Worm (Caenorhabditis elegans) whole organism, L4 larva: ENCODE data around the gene srlf-18.

Source experiments
- F10B5.3 ChIP-seq: sonication (generic microtip); optimal IDR thresholded peaks from 2 replicates; lab custom pipeline; 2016; ENCODE audit warnings: mild to moderate bottlenecking, missing genetic modification characterization, missing compliant biosample characterization
- F26F4.8 ChIP-seq: fragments of 200-800 bp; sonication (Bioruptor generic); conservative IDR thresholded peaks from 2 replicates; pipeline ENCODE4 v1.3.6; 2022; ENCODE audit warnings: missing genetic modification characterization, missing compliant biosample characterization
- F49E8.2 ChIP-seq: sonication (generic microtip); optimal IDR thresholded peaks from 2 replicates; lab custom pipeline; 2016; ENCODE audit warnings: missing compliant biosample characterization, mild to moderate bottlenecking, missing genetic modification characterization, borderline replicate concordance
- R02D3.7 ChIP-seq: fragments of 150-350 bp; sonication (generic microtip); optimal IDR thresholded peaks from 3 replicates; lab custom pipeline; 2014; ENCODE audit warnings: missing biosample characterization, missing genetic modification characterization
- Y48G9A.11 ChIP-seq: fragments of 200-800 bp; sonication (Bioruptor generic); IDR thresholded peaks from 2 replicates; pipeline ENCODE4 v1.3.6; 2022; ENCODE audit warnings: missing genetic modification reagents, missing genetic modification characterization, missing compliant biosample characterization
- Y5F2A.4 ChIP-seq: fragments of 200-800 bp; sonication (Bioruptor generic); optimal IDR thresholded peaks from 2 replicates; lab custom pipeline; 2018; ENCODE audit warnings: mild to moderate bottlenecking, missing genetic modification characterization, missing compliant biosample characterization
- ZK337.2 ChIP-seq: fragments of 200-800 bp; sonication (Bioruptor generic); IDR thresholded peaks from 2 replicates; pipeline ENCODE4 v1.3.6; 2022; ENCODE audit warnings: missing genetic modification reagents, missing genetic modification characterization, missing compliant biosample characterization
- aha-1 ChIP-seq: fragments of 150-350 bp; peaks from one replicate; lab custom pipeline; 2014; ENCODE audit warnings: missing biosample characterization, missing genetic modification characterization
- aly-2 ChIP-seq: sonication (generic microtip); optimal IDR thresholded peaks from 2 replicates; lab custom pipeline; 2018; ENCODE audit warnings: missing biosample characterization, missing genetic modification characterization
- attf-4 ChIP-seq: sonication (generic microtip); optimal IDR thresholded peaks from 3 replicates; lab custom pipeline; 2017; ENCODE audit warnings: missing biosample characterization, missing genetic modification characterization
- ceh-32 ChIP-seq: sonication (generic microtip); optimal IDR thresholded peaks from 2 replicates; lab custom pipeline; 2016; ENCODE audit warnings: mild to moderate bottlenecking, missing genetic modification characterization, missing compliant biosample characterization; ENCODE audit not compliant: poor library complexity
- ceh-44 ChIP-seq: fragments of 200-800 bp; sonication (Bioruptor generic); IDR thresholded peaks from 2 replicates; pipeline ENCODE4 v1.3.6; 2022; ENCODE audit warnings: missing genetic modification reagents, missing genetic modification characterization, missing compliant biosample characterization
- ces-1 ChIP-seq: fragments of 150-350 bp; sonication (generic microtip); optimal IDR thresholded peaks from 4 replicates; lab custom pipeline; 2014; ENCODE audit warnings: missing biosample characterization, missing genetic modification reagents, missing genetic modification characterization
- dmd-6 ChIP-seq: fragments of 200-800 bp; sonication (Bioruptor generic); IDR thresholded peaks from 2 replicates; pipeline ENCODE4 v1.3.6; 2022; ENCODE audit warnings: missing genetic modification reagents, missing genetic modification characterization, missing compliant biosample characterization
- dmd-8 ChIP-seq: fragments of 200-800 bp; sonication (Bioruptor generic); IDR thresholded peaks from 2 replicates; pipeline ENCODE4 v1.3.6; 2022; ENCODE audit warnings: missing genetic modification characterization, missing compliant biosample characterization
- dmd-9 ChIP-seq: fragments of 200-800 bp; sonication (Bioruptor generic); IDR thresholded peaks from 2 replicates; pipeline ENCODE4 v1.3.6; 2022; ENCODE audit warnings: missing genetic modification reagents, missing genetic modification characterization, missing compliant biosample characterization
- gei-8 ChIP-seq: fragments of 200-800 bp; sonication (Bioruptor generic); optimal IDR thresholded peaks from 2 replicates; lab custom pipeline; 2018; ENCODE audit warnings: mild to moderate bottlenecking, missing genetic modification characterization, missing compliant biosample characterization
- hif-1 ChIP-seq, 2 experiments: sonication (generic microtip); optimal IDR thresholded peaks; 2 replicates each; lab custom pipeline; 2016 to 2017; ENCODE audit warnings: missing compliant biosample characterization in 2 of 2, missing genetic modification characterization in 2 of 2, missing genetic modification reagents in 2 of 2, missing genotype in 2 of 2, mild to moderate bottlenecking in 1 of 2
- hlh-30 ChIP-seq: sonication (generic microtip); optimal IDR thresholded peaks from 2 replicates; lab custom pipeline; 2017; ENCODE audit warnings: antibody characterized with exemption, mild to moderate bottlenecking, missing genetic modification characterization, missing compliant biosample characterization; ENCODE audit not compliant: insufficient read depth
- hmg-1.1 ChIP-seq: fragments of 200-800 bp; sonication (Bioruptor generic); IDR thresholded peaks from 2 replicates; pipeline ENCODE4 v1.3.6; 2022; ENCODE audit warnings: missing genetic modification reagents, missing genetic modification characterization, missing compliant biosample characterization
- jun-1 ChIP-seq: fragments of 150-350 bp; optimal IDR thresholded peaks from 2 replicates; lab custom pipeline; 2014; ENCODE audit warnings: missing biosample characterization, missing genetic modification reagents, missing genetic modification characterization
- lim-7 ChIP-seq: fragments of 200-800 bp; sonication (Bioruptor generic); IDR thresholded peaks from 2 replicates; pipeline ENCODE4 v1.3.6; 2022; ENCODE audit warnings: missing genetic modification characterization, missing compliant biosample characterization
- lin-1 ChIP-seq: fragments of 200-800 bp; sonication (Bioruptor generic); IDR thresholded peaks from 2 replicates; pipeline ENCODE4 v1.3.6; 2022; ENCODE audit warnings: missing genetic modification reagents, missing genetic modification characterization, missing compliant biosample characterization
- lin-38 ChIP-seq: fragments of 200-800 bp; sonication (Bioruptor generic); IDR thresholded peaks from 2 replicates; pipeline ENCODE4 v1.3.6; 2022; ENCODE audit warnings: missing genetic modification reagents, missing genetic modification characterization, missing compliant biosample characterization
- lsy-2 ChIP-seq, 2 experiments: fragments of 150-350 bp in 1 of 2; sonication (generic microtip) in 1 of 2; optimal IDR thresholded peaks; 2 replicates each; lab custom pipeline; 2014 to 2017; ENCODE audit warnings: missing biosample characterization in 2 of 2, missing genetic modification characterization in 2 of 2
- madf-5 ChIP-seq, 2 experiments: fragments of 200-800 bp; sonication (Bioruptor generic); IDR thresholded peaks; 2 replicates each; pipeline ENCODE4 v1.3.6; 2022; ENCODE audit warnings: missing compliant biosample characterization in 2 of 2, missing genetic modification characterization in 2 of 2
- madf-9 ChIP-seq: fragments of 200-800 bp; sonication (Bioruptor generic); conservative IDR thresholded peaks from 2 replicates; pipeline ENCODE4 v1.3.6; 2022; ENCODE audit warnings: missing genetic modification reagents, missing genetic modification characterization, missing compliant biosample characterization
- mdt-29 ChIP-seq: fragments of 200-800 bp; sonication (Bioruptor generic); IDR thresholded peaks from 2 replicates; pipeline ENCODE4 v1.3.6; 2022; ENCODE audit warnings: missing genetic modification reagents, missing genetic modification characterization, missing compliant biosample characterization
- mxl-2 ChIP-seq: fragments of 200-800 bp; sonication (Bioruptor generic); conservative IDR thresholded peaks from 2 replicates; pipeline ENCODE4 v1.3.6; 2022; ENCODE audit warnings: missing genetic modification reagents, missing genetic modification characterization, missing compliant biosample characterization
- mxl-3 ChIP-seq: fragments of 200-800 bp; sonication (Bioruptor generic); optimal IDR thresholded peaks from 2 replicates; lab custom pipeline; 2018; ENCODE audit warnings: mild to moderate bottlenecking, missing genetic modification characterization, missing compliant biosample characterization
- nhr-10 ChIP-seq: fragments of 150-350 bp; optimal IDR thresholded peaks from 2 replicates; lab custom pipeline; 2014; ENCODE audit warnings: missing biosample characterization, missing genetic modification characterization
- nhr-102 ChIP-seq: sonication (generic microtip); optimal IDR thresholded peaks from 2 replicates; lab custom pipeline; 2016; ENCODE audit warnings: mild to moderate bottlenecking, missing genetic modification characterization, moderate library complexity, missing compliant biosample characterization
- nhr-11 ChIP-seq: fragments of 150-350 bp; optimal IDR thresholded peaks from 2 replicates; lab custom pipeline; 2014; ENCODE audit warnings: missing biosample characterization, missing genetic modification characterization
- nhr-41 ChIP-seq: fragments of 200-800 bp; sonication (Bioruptor generic); IDR thresholded peaks from 2 replicates; pipeline ENCODE4 v1.3.6; 2022; ENCODE audit warnings: missing genetic modification reagents, missing genetic modification characterization, missing compliant biosample characterization
- nhr-42 ChIP-seq: fragments of 200-800 bp; sonication (Bioruptor generic); IDR thresholded peaks from 2 replicates; pipeline ENCODE4 v1.3.6; 2022; ENCODE audit warnings: missing genetic modification characterization, missing compliant biosample characterization
- nhr-48 ChIP-seq: sonication (generic microtip); optimal IDR thresholded peaks from 2 replicates; lab custom pipeline; 2016; ENCODE audit warnings: mild to moderate bottlenecking, missing genetic modification characterization, missing compliant biosample characterization
- nhr-6 ChIP-seq: fragments of 150-350 bp; optimal IDR thresholded peaks from 2 replicates; lab custom pipeline; 2014; ENCODE audit warnings: missing biosample characterization, missing genetic modification characterization
- nhr-77 ChIP-seq: fragments of 150-350 bp; optimal IDR thresholded peaks from 2 replicates; lab custom pipeline; 2014; ENCODE audit warnings: missing biosample characterization, missing genetic modification characterization
- php-3 ChIP-seq: fragments of 200-800 bp; sonication (Bioruptor generic); IDR thresholded peaks from 2 replicates; pipeline ENCODE4 v1.3.6; 2022; ENCODE audit warnings: missing genetic modification reagents, missing genetic modification characterization, missing compliant biosample characterization
- pqm-1 ChIP-seq: sonication (generic microtip); optimal IDR thresholded peaks from 2 replicates; lab custom pipeline; 2017; ENCODE audit warnings: missing biosample characterization, missing genetic modification characterization
- sdz-12 ChIP-seq: fragments of 200-800 bp; sonication (Bioruptor generic); optimal IDR thresholded peaks from 2 replicates; lab custom pipeline; 2018; ENCODE audit warnings: mild to moderate bottlenecking, missing genetic modification characterization, missing compliant biosample characterization
- skn-1 ChIP-seq: fragments of 150-350 bp; optimal IDR thresholded peaks from 2 replicates; lab custom pipeline; 2014; ENCODE audit warnings: missing biosample characterization, missing genetic modification characterization
- spr-3 ChIP-seq: fragments of 200-800 bp; sonication (Bioruptor generic); optimal IDR thresholded peaks from 2 replicates; lab custom pipeline; 2018; ENCODE audit warnings: mild to moderate bottlenecking, missing genetic modification characterization, missing compliant biosample characterization
- tag-97 ChIP-seq: fragments of 200-800 bp; sonication (Bioruptor generic); IDR thresholded peaks from 2 replicates; pipeline ENCODE4 v1.3.6; 2022; ENCODE audit warnings: missing genetic modification characterization, missing compliant biosample characterization
- tra-1 ChIP-seq: fragments of 200-800 bp; sonication (Bioruptor generic); IDR thresholded peaks from 2 replicates; pipeline ENCODE4 v1.3.6; 2022; ENCODE audit warnings: missing genetic modification reagents, missing genetic modification characterization, missing compliant biosample characterization
- unc-39 ChIP-seq: sonication (generic microtip); optimal IDR thresholded peaks from 2 replicates; lab custom pipeline; 2017; ENCODE audit warnings: missing biosample characterization, missing genetic modification characterization
- unc-62 ChIP-seq, 3 experiments: fragments of 150-350 bp in 1 of 3; sonication (generic microtip); optimal IDR thresholded peaks in 2 of 3; peaks in 1 of 3; 1 replicate in 1 of 3; 2 replicates in 2 of 3; lab custom pipeline; 2014 to 2017; ENCODE audit warnings: missing biosample characterization in 3 of 3, missing genetic modification characterization in 3 of 3, missing genetic modification reagents in 3 of 3, missing genotype in 1 of 3
- zfp-2 ChIP-seq: sonication (generic microtip); optimal IDR thresholded peaks from 2 replicates; lab custom pipeline; 2016; ENCODE audit warnings: mild to moderate bottlenecking, missing genetic modification characterization, missing compliant biosample characterization

Gene srlf-18

DNA sequence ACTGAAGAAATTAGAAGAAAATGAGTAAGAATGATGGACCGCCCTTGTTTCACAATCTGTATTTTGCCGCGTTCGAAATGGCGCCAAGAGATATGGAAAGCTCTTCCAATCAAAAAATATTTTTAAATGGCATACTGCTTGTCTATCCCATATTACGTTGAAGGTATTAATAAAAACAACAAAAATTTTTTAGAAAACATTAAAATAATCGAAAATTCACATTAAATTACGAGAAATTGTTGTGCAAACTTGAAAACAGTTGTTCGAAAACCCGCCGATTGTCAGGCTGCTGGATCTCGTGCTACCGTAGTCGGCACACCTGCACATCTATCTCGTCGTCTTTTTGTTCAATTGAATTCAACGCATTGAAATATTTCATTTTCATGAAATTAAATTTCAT is 17.7 kb downstream of the srlf-18 start, which contains the start of gene klc-1:
Gene klc-1 (plus strand): TSS at position 127 of the 400 bp plus-strand sequence.
- no peak for TF ChIP-seq unc-62 (GFP tag; optimal IDR thresholded peaks at IDR 0.05 in 1 of 2; lab: Kevin White, UChicago)
- no peak for TF ChIP-seq unc-62 (tag; optimal IDR thresholded peaks at IDR 0.05; lab: Kevin White, UChicago)
- TF ChIP-seq madf-5 (GFP tag; IDR thresholded peaks at IDR 0.05; lab: Robert Waterston, UW): no peak
- no peak for TF ChIP-seq nhr-102
- 0 out of 2 replicates have a peak, but pooled peaks have one; percentile 21 for TF ChIP-seq lin-38 (GFP tag; lab: Robert Waterston, UW)
- TF ChIP-seq gei-8 (GFP tag; lab: Kevin White, UChicago): no peak
- no peak for TF ChIP-seq F10B5.3 (tag; lab: Kevin White, UChicago)
- no peak for TF ChIP-seq ceh-44
- no peak for TF ChIP-seq nhr-77 (tag; lab: Kevin White, UChicago)
- no peak for TF ChIP-seq ces-1 (GFP tag; lab: Kevin White, UChicago)
- no peak for TF ChIP-seq pqm-1 (tag; lab: Kevin White, UChicago)
- no peak for TF ChIP-seq php-3
- peak in 1 of 2 experiments; percentile 56 for TF ChIP-seq lsy-2 (tag; optimal IDR thresholded peaks at IDR 0.05; lab: Kevin White, UChicago)

DNA sequence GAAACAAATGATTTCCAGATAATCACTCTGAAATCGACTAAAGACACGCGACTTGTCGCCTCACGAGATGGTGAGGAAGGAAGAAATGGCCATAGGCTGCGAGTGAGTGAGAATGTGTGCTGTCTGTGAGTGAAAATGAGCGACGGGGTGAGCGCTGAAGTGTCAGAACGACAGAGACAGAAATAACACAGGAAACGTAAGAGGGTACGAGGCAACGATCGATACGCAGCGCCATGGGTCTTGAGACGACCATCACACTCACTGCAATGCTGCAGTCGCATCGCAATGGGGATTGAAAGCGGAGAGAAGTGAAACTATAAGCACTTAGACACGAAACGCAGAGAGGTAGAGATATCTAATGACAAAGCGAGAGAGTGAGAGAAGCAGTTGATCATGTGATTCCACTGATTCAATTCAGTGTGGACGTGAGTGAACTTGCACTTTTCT is 18.5 kb downstream of the srlf-18 start:
- peak; percentile 76; the same call in 1 of the 2 replicates for TF ChIP-seq mdt-29 (GFP tag; lab: Robert Waterston, UW)
- TF ChIP-seq dmd-9 (GFP tag; lab: Robert Waterston, UW): no peak
- peak; percentile 80 for TF ChIP-seq spr-3
- no peak for TF ChIP-seq R02D3.7 (tag; lab: Kevin White, UChicago)
- no peak for TF ChIP-seq Y48G9A.11 (GFP tag; lab: Robert Waterston, UW)
- TF ChIP-seq skn-1 (tag; lab: Kevin White, UChicago): peak; percentile 66
- TF ChIP-seq lin-1: no peak
- peak; percentile 27; the same call in 1 of the 2 replicates for TF ChIP-seq madf-9 (GFP tag; lab: Robert Waterston, UW)
- TF ChIP-seq madf-5 (GFP tag; IDR thresholded peaks at IDR 0.05; lab: Robert Waterston, UW): no peak
- TF ChIP-seq gei-8 (GFP tag; lab: Kevin White, UChicago): peak; percentile 83
- peak; percentile 63 for TF ChIP-seq zfp-2 (tag; lab: Kevin White, UChicago)
- no peak for TF ChIP-seq ZK337.2 (GFP tag; lab: Robert Waterston, UW)
- peak; percentile 82 for TF ChIP-seq mxl-3
- peak; percentile 84 for TF ChIP-seq dmd-6 (GFP tag; lab: Robert Waterston, UW)
- TF ChIP-seq nhr-42 (GFP tag; lab: Robert Waterston, UW): peak; percentile 89
- TF ChIP-seq sdz-12 (GFP tag; lab: Kevin White, UChicago): peak; percentile 67
- peak; percentile 99 for TF ChIP-seq hlh-30 (tag; lab: Kevin White, UChicago)
- no peak for TF ChIP-seq attf-4 (tag; lab: Kevin White, UChicago)
- peak; percentile 86 to 93 for TF ChIP-seq lsy-2 (tag; optimal IDR thresholded peaks at IDR 0.05; lab: Kevin White, UChicago)
- no peak for TF ChIP-seq F26F4.8 (GFP tag; lab: Robert Waterston, UW)
- TF ChIP-seq lim-7 (GFP tag; lab: Robert Waterston, UW): peak; percentile 63; the same call in 1 of the 2 replicates
- no peak for TF ChIP-seq mxl-2 (GFP tag; lab: Robert Waterston, UW)
- TF ChIP-seq tra-1 (GFP tag; lab: Robert Waterston, UW): peak; percentile 76
- TF ChIP-seq dmd-8 (GFP tag; lab: Robert Waterston, UW): 0 out of 2 replicates have a peak, but pooled peaks have one; percentile 20
- peak; percentile 60 to 86 for TF ChIP-seq hif-1 (tag; optimal IDR thresholded peaks at IDR 0.05; lab: Kevin White, UChicago)
- TF ChIP-seq F49E8.2 (tag; lab: Kevin White, UChicago): no peak
- no peak for TF ChIP-seq F10B5.3 (tag; lab: Kevin White, UChicago)
- TF ChIP-seq unc-39 (tag; lab: Kevin White, UChicago): peak; percentile 48
- TF ChIP-seq aly-2 (tag; lab: Kevin White, UChicago): no peak
- TF ChIP-seq hmg-1.1: peak; percentile 93
- TF ChIP-seq aha-1 (tag; lab: Kevin White, UChicago): peak; percentile 99
- TF ChIP-seq nhr-11: peak; percentile 96
- TF ChIP-seq lin-38 (GFP tag; lab: Robert Waterston, UW): peak; percentile 78
- peak; percentile 54 for TF ChIP-seq nhr-10 (tag; lab: Kevin White, UChicago)
- peak; percentile 93 for TF ChIP-seq nhr-6 (tag; lab: Kevin White, UChicago)
- TF ChIP-seq Y5F2A.4 (GFP tag; lab: Kevin White, UChicago): no peak
- TF ChIP-seq php-3: 0 out of 2 replicates have a peak, but pooled peaks have one; percentile 26
- TF ChIP-seq jun-1 (tag; lab: Kevin White, UChicago): peak; percentile 42
- TF ChIP-seq ceh-32 (tag; lab: Kevin White, UChicago): peak; percentile 68
- no peak for TF ChIP-seq tag-97
- TF ChIP-seq nhr-41: no peak
- TF ChIP-seq nhr-48 (tag; lab: Kevin White, UChicago): peak; percentile 91
